Worm (Caenorhabditis elegans) whole organism, L1 larva: Measurements from ENCODE around the gene srx-14.

ENCODE experiments used
- C04F5.9 ChIP-seq: sonication (generic microtip); optimal IDR thresholded peaks from 2 replicates; lab custom pipeline; 2016; ENCODE audit warnings: missing genetic modification characterization, missing compliant biosample characterization
- C34B4.2 ChIP-seq: sonication (generic microtip); optimal IDR thresholded peaks from 2 replicates; lab custom pipeline; 2017; ENCODE audit warnings: mild to moderate bottlenecking, missing genetic modification characterization, missing compliant biosample characterization
- aha-1 ChIP-seq: fragments of 150-350 bp; optimal IDR thresholded peaks from 2 replicates; lab custom pipeline; 2014; ENCODE audit warnings: missing biosample characterization, missing genetic modification characterization
- blmp-1 ChIP-seq: fragments of 150-350 bp; optimal IDR thresholded peaks from 2 replicates; lab custom pipeline; 2014; ENCODE audit warnings: missing biosample characterization, missing genetic modification characterization
- ceh-63 ChIP-seq: fragments of 200-800 bp; sonication (Bioruptor generic); optimal IDR thresholded peaks from 2 replicates; lab custom pipeline; 2018; ENCODE audit warnings: mild to moderate bottlenecking, missing genetic modification characterization, missing compliant biosample characterization
- ceh-8 ChIP-seq: fragments of 200-800 bp; sonication (Bioruptor generic); optimal IDR thresholded peaks from 2 replicates; lab custom pipeline; 2018; ENCODE audit warnings: mild to moderate bottlenecking, missing genetic modification characterization, moderate library complexity, missing compliant biosample characterization
- ceh-88 ChIP-seq: fragments of 200-800 bp; sonication (Bioruptor generic); IDR thresholded peaks from 2 replicates; pipeline ENCODE4 v1.3.6; 2022; ENCODE audit warnings: missing genetic modification characterization, missing compliant biosample characterization
- ceh-90 ChIP-seq: sonication (generic microtip); optimal IDR thresholded peaks from 2 replicates; lab custom pipeline; 2016; ENCODE audit warnings: missing genetic modification characterization, missing compliant biosample characterization
- ces-1 ChIP-seq: fragments of 150-350 bp; optimal IDR thresholded peaks from 2 replicates; lab custom pipeline; 2014; ENCODE audit warnings: missing biosample characterization, missing genetic modification reagents, missing genetic modification characterization
- dsc-1 ChIP-seq: sonication (generic microtip); optimal IDR thresholded peaks from 2 replicates; lab custom pipeline; 2016; ENCODE audit warnings: mild to moderate bottlenecking, missing genetic modification characterization, missing compliant biosample characterization
- efl-1 ChIP-seq, 4 experiments: fragments of 150-350 bp; optimal IDR thresholded peaks in 3 of 4; peaks in 1 of 4; 1 replicate in 1 of 4; 2 replicates in 3 of 4; lab custom pipeline; 2014; ENCODE audit warnings: missing biosample characterization in 2 of 4, missing genetic modification characterization in 2 of 4, missing genetic modification reagents in 2 of 4
- egl-13 ChIP-seq: sonication (generic microtip); optimal IDR thresholded peaks from 2 replicates; lab custom pipeline; 2016; ENCODE audit warnings: missing genotype, missing genetic modification reagents, missing genetic modification characterization, missing compliant biosample characterization
- fkh-8 ChIP-seq: sonication (generic microtip); optimal IDR thresholded peaks from 2 replicates; lab custom pipeline; 2016; ENCODE audit warnings: mild to moderate bottlenecking, missing genetic modification characterization, missing compliant biosample characterization
- fos-1 ChIP-seq: fragments of 150-350 bp; optimal IDR thresholded peaks from 2 replicates; lab custom pipeline; 2014; ENCODE audit warnings: missing biosample characterization, missing genetic modification characterization
- jun-1 ChIP-seq: fragments of 150-350 bp; optimal IDR thresholded peaks from 2 replicates; lab custom pipeline; 2014; ENCODE audit warnings: missing biosample characterization, missing genetic modification reagents, missing genetic modification characterization
- lin-14 ChIP-seq: fragments of 200-800 bp; sonication (Bioruptor generic); optimal IDR thresholded peaks from 2 replicates; lab custom pipeline; 2018; ENCODE audit warnings: mild to moderate bottlenecking, missing genetic modification characterization, moderate library complexity, missing compliant biosample characterization
- lin-15B ChIP-seq: fragments of 150-350 bp; sonication (generic microtip); optimal IDR thresholded peaks from 3 replicates; lab custom pipeline; 2014; ENCODE audit warnings: missing biosample characterization, missing genetic modification characterization
- lin-39 ChIP-seq: fragments of 150-350 bp; optimal IDR thresholded peaks from 2 replicates; lab custom pipeline; 2014; ENCODE audit warnings: missing biosample characterization, missing genetic modification reagents, missing genetic modification characterization
- lsy-2 ChIP-seq, 2 experiments: fragments of 150-350 bp; optimal IDR thresholded peaks; 2 replicates each; lab custom pipeline; 2014; ENCODE audit warnings: missing biosample characterization in 2 of 2, missing genetic modification characterization in 2 of 2
- mab-9 ChIP-seq: fragments of 200-800 bp; sonication (Bioruptor generic); IDR thresholded peaks from 2 replicates; pipeline ENCODE4 v1.3.6; 2022; ENCODE audit warnings: missing genetic modification reagents, missing genetic modification characterization, missing compliant biosample characterization
- mdl-1 ChIP-seq, 2 experiments: fragments of 150-350 bp; optimal IDR thresholded peaks; 2 replicates each; lab custom pipeline; 2014 to 2017; ENCODE audit warnings: missing biosample characterization in 2 of 2, missing genetic modification characterization in 2 of 2, inconsistent platforms in 1 of 2
- nhr-11 ChIP-seq: fragments of 150-350 bp; optimal IDR thresholded peaks from 2 replicates; lab custom pipeline; 2014; ENCODE audit warnings: missing biosample characterization, missing genetic modification characterization
- nhr-20 ChIP-seq: sonication (generic microtip); optimal IDR thresholded peaks from 2 replicates; lab custom pipeline; 2016; ENCODE audit warnings: mild to moderate bottlenecking, missing genetic modification characterization, missing compliant biosample characterization
- nhr-28 ChIP-seq: fragments of 150-350 bp; optimal IDR thresholded peaks from 2 replicates; lab custom pipeline; 2014; ENCODE audit warnings: missing biosample characterization, missing genetic modification characterization
- nhr-47 ChIP-seq: sonication (generic microtip); optimal IDR thresholded peaks from 2 replicates; lab custom pipeline; 2016; ENCODE audit warnings: mild to moderate bottlenecking, missing genetic modification characterization, moderate library complexity, missing compliant biosample characterization
- nhr-71 ChIP-seq: sonication (generic microtip); optimal IDR thresholded peaks from 2 replicates; lab custom pipeline; 2016; ENCODE audit warnings: mild to moderate bottlenecking, missing genetic modification characterization, moderate library complexity, missing compliant biosample characterization
- pag-3 ChIP-seq: sonication (generic microtip); optimal IDR thresholded peaks from 2 replicates; lab custom pipeline; 2017; ENCODE audit warnings: missing genetic modification characterization, mild to moderate bottlenecking, missing compliant biosample characterization, antibody characterized with exemption, borderline replicate concordance; ENCODE audit not compliant: insufficient read depth
- rnt-1 ChIP-seq: sonication (generic microtip); optimal IDR thresholded peaks from 2 replicates; lab custom pipeline; 2016; ENCODE audit warnings: mild to moderate bottlenecking, missing genetic modification characterization, moderate library complexity, missing compliant biosample characterization
- skn-1 ChIP-seq: fragments of 150-350 bp; optimal IDR thresholded peaks from 2 replicates; lab custom pipeline; 2014; ENCODE audit warnings: missing biosample characterization, missing genetic modification characterization
- snpc-4 ChIP-seq: fragments of 150-350 bp; optimal IDR thresholded peaks from 2 replicates; lab custom pipeline; 2014; ENCODE audit warnings: missing biosample characterization, missing genetic modification characterization
- sptf-1 ChIP-seq: fragments of 150-350 bp; optimal IDR thresholded peaks from 2 replicates; lab custom pipeline; 2014; ENCODE audit warnings: missing biosample characterization, missing genetic modification characterization
- swsn-7 ChIP-seq: sonication (generic microtip); optimal IDR thresholded peaks from 2 replicates; lab custom pipeline; 2016; ENCODE audit warnings: missing genetic modification characterization, missing compliant biosample characterization
- tbx-2 ChIP-seq: sonication (generic microtip); optimal IDR thresholded peaks from 2 replicates; lab custom pipeline; 2016; ENCODE audit warnings: missing genetic modification characterization, missing compliant biosample characterization
- unc-130 ChIP-seq: fragments of 150-350 bp; optimal IDR thresholded peaks from 2 replicates; lab custom pipeline; 2017; ENCODE audit warnings: missing biosample characterization, missing genetic modification characterization, inconsistent platforms
- unc-30 ChIP-seq: sonication (generic microtip); optimal IDR thresholded peaks from 2 replicates; lab custom pipeline; 2017; ENCODE audit warnings: missing biosample characterization, missing genetic modification characterization
- unc-86 ChIP-seq: sonication (generic microtip); optimal IDR thresholded peaks from 2 replicates; lab custom pipeline; 2016; ENCODE audit warnings: missing genetic modification characterization, missing compliant biosample characterization
- unc-98 ChIP-seq: fragments of 200-800 bp; sonication (Bioruptor generic); IDR thresholded peaks from 2 replicates; pipeline ENCODE4 v1.3.6; 2022; ENCODE audit warnings: missing genetic modification characterization, missing compliant biosample characterization
- xbp-1 ChIP-seq: sonication (generic microtip); optimal IDR thresholded peaks from 2 replicates; lab custom pipeline; 2016; ENCODE audit warnings: missing genetic modification characterization, missing compliant biosample characterization
- zag-1 ChIP-seq: fragments of 150-350 bp; optimal IDR thresholded peaks from 2 replicates; lab custom pipeline; 2014; ENCODE audit warnings: missing biosample characterization, missing genetic modification characterization
- ztf-4 ChIP-seq: fragments of 150-350 bp; optimal IDR thresholded peaks from 2 replicates; lab custom pipeline; 2014; ENCODE audit warnings: missing biosample characterization, missing genetic modification characterization

srx-14 gene

ce11 chrIV:1124741-1125140, 11.2 kb upstream of the srx-14 start, which contains the start of gene perm-4:
Gene perm-4 (minus strand): TSS chrIV:1125107.
- TF ChIP-seq C34B4.2 (tag; lab: Kevin White, UChicago): no peak
- no peak for TF ChIP-seq skn-1 (tag; lab: Kevin White, UChicago)
- no peak for TF ChIP-seq ceh-8 (GFP tag; lab: Kevin White, UChicago)
- TF ChIP-seq unc-86 (tag; lab: Kevin White, UChicago): no peak
- no peak for TF ChIP-seq mdl-1 (tag; optimal IDR thresholded peaks at IDR 0.05; lab: Kevin White, UChicago)
- TF ChIP-seq aha-1 (tag; lab: Kevin White, UChicago): no peak
- TF ChIP-seq mab-9 (GFP tag; lab: Robert Waterston, UW): no peak
- TF ChIP-seq unc-30 (tag; lab: Kevin White, UChicago): no peak
- TF ChIP-seq ceh-90 (tag; lab: Kevin White, UChicago): no peak
- no peak for TF ChIP-seq lin-15B (tag; lab: Kevin White, UChicago)
- no peak for TF ChIP-seq ces-1 (GFP tag; lab: Kevin White, UChicago)
- no peak for TF ChIP-seq ztf-4
- TF ChIP-seq egl-13 (tag; lab: Kevin White, UChicago): no peak
- TF ChIP-seq lin-39 (tag; lab: Kevin White, UChicago): no peak
- no peak for TF ChIP-seq snpc-4 (tag; lab: Kevin White, UChicago)

- TF ChIP-seq egl-13 (tag; lab: Kevin White, UChicago): no peak
- no peak for TF ChIP-seq efl-1 (optimal IDR thresholded peaks at IDR 0.05; lab: Kevin White, UChicago)
- peak in 1 of 2 experiments; percentile 19 for TF ChIP-seq efl-1 (GFP tag; optimal IDR thresholded peaks at IDR 0.05 in 1 of 2; lab: Kevin White, UChicago)
These were observed 9.8 kb upstream of the srx-14 start for ce11 chrIV:1123357-1123756.

ce11 chrIV:1121511-1121910, 8.0 kb upstream of the srx-14 start:
- TF ChIP-seq nhr-28 (tag; lab: Kevin White, UChicago): no peak

- no peak for TF ChIP-seq unc-98
- no peak for TF ChIP-seq efl-1 (optimal IDR thresholded peaks at IDR 0.05; lab: Kevin White, UChicago)
- peak in 1 of 2 experiments; percentile 19 for TF ChIP-seq efl-1 (GFP tag; optimal IDR thresholded peaks at IDR 0.05 in 1 of 2; lab: Kevin White, UChicago)
These were observed 7.3 kb upstream of the srx-14 start for ce11 chrIV:1120865-1121264.

- TF ChIP-seq unc-86 (tag; lab: Kevin White, UChicago): no peak
- TF ChIP-seq nhr-11: no peak
- peak; percentile 63 for TF ChIP-seq fkh-8 (tag; lab: Kevin White, UChicago)
- TF ChIP-seq zag-1 (tag; lab: Kevin White, UChicago): no peak
These were observed 5.0 kb upstream of the srx-14 start, which contains the start of gene srx-13 for ce11 chrIV:1118566-1118965. Gene srx-13 (minus strand): TSS chrIV:1118666.

ce11 chrIV:1110999-1111398, 2.5 kb downstream of the srx-14 start:
- TF ChIP-seq ceh-88 (GFP tag; lab: Robert Waterston, UW) (no peak), rnt-1 (peak; percentile 42), nhr-71 (tag; lab: Kevin White, UChicago) (peak; percentile 12), dsc-1 (peak; percentile 19)

ce11 chrIV:1108030-1108429, 5.5 kb downstream of the srx-14 start:
- TF ChIP-seq unc-130 (tag; lab: Kevin White, UChicago) (peak; percentile 44), blmp-1 (tag; lab: Kevin White, UChicago) (no peak), xbp-1 (tag; lab: Kevin White, UChicago) (peak; percentile 7), C04F5.9 (tag; lab: Kevin White, UChicago) (peak; percentile 34), jun-1 (tag; lab: Kevin White, UChicago) (no peak), lin-39 (tag; lab: Kevin White, UChicago) (peak; percentile 85), nhr-47 (tag; lab: Kevin White, UChicago) (peak; percentile 28), lin-15B (tag; lab: Kevin White, UChicago) (no peak), lsy-2 (tag; optimal IDR thresholded peaks at IDR 0.05; lab: Kevin White, UChicago) (peak; percentile 39 to 50), efl-1 (optimal IDR thresholded peaks at IDR 0.05; lab: Kevin White, UChicago) (peak in 1 of 2 experiments; percentile 19), efl-1 (GFP tag; optimal IDR thresholded peaks at IDR 0.05 in 1 of 2; lab: Kevin White, UChicago) (no peak), mab-9 (GFP tag; lab: Robert Waterston, UW) (no peak), rnt-1 (peak; percentile 88), swsn-7 (peak; percentile 50), nhr-20 (tag; lab: Kevin White, UChicago) (peak; percentile 50), nhr-71 (tag; lab: Kevin White, UChicago) (peak; percentile 88), fos-1 (tag; lab: Kevin White, UChicago) (peak; percentile 12), ceh-63 (GFP tag; lab: Kevin White, UChicago) (no peak), pag-3 (tag; lab: Kevin White, UChicago) (peak; percentile 53), sptf-1 (tag; lab: Kevin White, UChicago) (no peak), tbx-2 (tag; lab: Kevin White, UChicago) (peak; percentile 32), lin-14 (GFP tag; lab: Kevin White, UChicago) (peak; percentile 80)
